Fruit fly (Drosophila melanogaster) whole organism, embryonic: ENCODE data around the gene MED25.

ENCODE experiments used
- ATbp ChIP-seq: fragments of 200-800 bp; sonication (Bioruptor generic); optimal IDR thresholded peaks from 2 replicates; lab custom pipeline; 2017; ENCODE audit warnings: missing biosample characterization, mild to moderate bottlenecking, missing genetic modification characterization, missing genetic modification reagents
- C15 ChIP-seq: fragments of 200-800 bp; sonication (Bioruptor generic); IDR thresholded peaks from 3 replicates; pipeline ENCODE4 v1.3.6; 2022; ENCODE audit warnings: missing biosample characterization, missing genetic modification characterization
- CG10274 ChIP-seq: fragments of 200-800 bp; sonication (Bioruptor generic); optimal IDR thresholded peaks from 3 replicates; lab custom pipeline; 2017; ENCODE audit warnings: missing biosample characterization, mild to moderate bottlenecking, missing genetic modification characterization
- CG10979 ChIP-seq: fragments of 200-800 bp; sonication (Bioruptor generic); optimal IDR thresholded peaks from 2 replicates; lab custom pipeline; 2018; ENCODE audit warnings: missing biosample characterization, mild to moderate bottlenecking, missing genetic modification characterization, moderate library complexity
- CG11456 ChIP-seq: fragments of 200-800 bp; sonication (Bioruptor generic); IDR thresholded peaks from 3 replicates; pipeline ENCODE4 v1.3.6; 2022; ENCODE audit warnings: missing biosample characterization, missing genetic modification characterization
- CG11696 ChIP-seq: fragments of 200-800 bp; sonication (Bioruptor generic); IDR thresholded peaks from 2 replicates; pipeline ENCODE4 v1.3.6; 2022; ENCODE audit warnings: missing biosample characterization, missing genetic modification characterization
- CG12104 ChIP-seq: fragments of 200-800 bp; sonication (Bioruptor generic); optimal IDR thresholded peaks from 3 replicates; lab custom pipeline; 2016; ENCODE audit warnings: missing biosample characterization, missing genetic modification characterization
- CG12744 ChIP-seq: fragments of 200-800 bp; sonication (Bioruptor generic); optimal IDR thresholded peaks from 2 replicates; lab custom pipeline; 2016; ENCODE audit warnings: missing biosample characterization, missing genetic modification characterization
- CG13775 ChIP-seq: fragments of 200-800 bp; sonication (Bioruptor generic); optimal IDR thresholded peaks from 3 replicates; lab custom pipeline; 2017; ENCODE audit warnings: missing biosample characterization, mild to moderate bottlenecking, missing genetic modification characterization
- CG15073 ChIP-seq: fragments of 200-800 bp; sonication (Bioruptor generic); optimal IDR thresholded peaks from 2 replicates; lab custom pipeline; 2016; ENCODE audit warnings: missing biosample characterization, missing genetic modification characterization
- CG15269 ChIP-seq: fragments of 200-800 bp; sonication (Bioruptor generic); optimal IDR thresholded peaks from 2 replicates; lab custom pipeline; 2018; ENCODE audit warnings: missing biosample characterization, mild to moderate bottlenecking, missing genetic modification characterization, moderate library complexity
- CG18262 ChIP-seq: fragments of 200-800 bp; optimal IDR thresholded peaks from 3 replicates; lab custom pipeline; 2019; ENCODE audit warnings: missing biosample characterization, mild to moderate bottlenecking, missing genetic modification characterization, moderate library complexity
- CG1832 ChIP-seq: fragments of 200-800 bp; sonication (Bioruptor generic); optimal IDR thresholded peaks from 2 replicates; lab custom pipeline; 2017; ENCODE audit warnings: missing biosample characterization, mild to moderate bottlenecking, missing genetic modification characterization, inconsistent platforms
- CG31224 ChIP-seq: fragments of 200-800 bp; sonication (Bioruptor generic); IDR thresholded peaks from 2 replicates; pipeline ENCODE4 v1.3.6; 2022; ENCODE audit warnings: missing biosample characterization, missing genetic modification characterization
- CG3838 ChIP-seq: fragments of 200-800 bp; sonication (Bioruptor generic); optimal IDR thresholded peaks from 3 replicates; lab custom pipeline; 2016; ENCODE audit warnings: missing biosample characterization, missing genetic modification characterization
- CG43689 ChIP-seq: fragments of 200-800 bp; sonication (Bioruptor generic); IDR thresholded peaks from 2 replicates; pipeline ENCODE4 v1.3.6; 2022; ENCODE audit warnings: missing biosample characterization, missing genetic modification characterization
- CG4854 ChIP-seq: fragments of 200-800 bp; sonication (Bioruptor generic); optimal IDR thresholded peaks from 2 replicates; lab custom pipeline; 2016; ENCODE audit warnings: missing biosample characterization, missing genetic modification characterization, inconsistent platforms
- CG6254 ChIP-seq: fragments of 200-800 bp; sonication (Bioruptor generic); optimal IDR thresholded peaks from 3 replicates; lab custom pipeline; 2017; ENCODE audit warnings: mild to moderate bottlenecking, missing biosample characterization, missing genetic modification reagents, missing genetic modification characterization
- CG6654 ChIP-seq: fragments of 200-800 bp; sonication (Bioruptor generic); optimal IDR thresholded peaks from 2 replicates; lab custom pipeline; 2017; ENCODE audit warnings: missing biosample characterization, mild to moderate bottlenecking, missing genetic modification characterization
- CG7745 ChIP-seq: fragments of 200-800 bp; sonication (Bioruptor generic); optimal IDR thresholded peaks from 2 replicates; lab custom pipeline; 2018; ENCODE audit warnings: missing biosample characterization, mild to moderate bottlenecking, missing genetic modification characterization, moderate library complexity
- CG8359 ChIP-seq: fragments of 200-800 bp; sonication (Bioruptor generic); optimal IDR thresholded peaks from 2 replicates; lab custom pipeline; 2017; ENCODE audit warnings: missing biosample characterization, mild to moderate bottlenecking, missing genetic modification characterization, borderline replicate concordance
- CG8765 ChIP-seq: fragments of 200-800 bp; sonication (Bioruptor generic); IDR thresholded peaks from 2 replicates; pipeline ENCODE4 v1.3.6; 2022; ENCODE audit warnings: missing biosample characterization, missing genetic modification characterization
- CTCF ChIP-seq: fragments of 200-800 bp; sonication (Bioruptor generic); optimal IDR thresholded peaks from 2 replicates; lab custom pipeline; 2017; ENCODE audit warnings: missing biosample characterization, mild to moderate bottlenecking, missing genetic modification characterization, moderate library complexity
- Dad ChIP-seq: fragments of 200-800 bp; sonication (Bioruptor generic); optimal IDR thresholded peaks from 3 replicates; lab custom pipeline; 2016; ENCODE audit warnings: missing biosample characterization, missing genetic modification characterization
- Dek ChIP-seq: fragments of 200-800 bp; sonication (Bioruptor generic); optimal IDR thresholded peaks from 3 replicates; lab custom pipeline; 2019; ENCODE audit warnings: missing biosample characterization, mild to moderate bottlenecking, missing genetic modification characterization, moderate library complexity
- Drgx ChIP-seq: fragments of 200-800 bp; sonication (Bioruptor generic); IDR thresholded peaks from 2 replicates; pipeline ENCODE4 v1.3.6; 2022; ENCODE audit warnings: missing biosample characterization, missing genetic modification characterization
- ERR ChIP-seq: fragments of 200-800 bp; sonication (Bioruptor generic); optimal IDR thresholded peaks from 2 replicates; lab custom pipeline; 2016; ENCODE audit warnings: missing biosample characterization, missing genetic modification characterization
- HLHmδ ChIP-seq: fragments of 200-800 bp; sonication (Bioruptor generic); optimal IDR thresholded peaks from 2 replicates; lab custom pipeline; 2018; ENCODE audit warnings: missing biosample characterization, mild to moderate bottlenecking, missing genetic modification characterization, moderate library complexity
- Nf-YC ChIP-seq: fragments of 200-800 bp; optimal IDR thresholded peaks from 3 replicates; lab custom pipeline; 2019; ENCODE audit warnings: missing biosample characterization, mild to moderate bottlenecking, missing genetic modification characterization, moderate library complexity
- NfI ChIP-seq: fragments of 200-800 bp; sonication (Bioruptor generic); optimal IDR thresholded peaks from 3 replicates; lab custom pipeline; 2018; ENCODE audit warnings: missing biosample characterization, mild to moderate bottlenecking, missing genetic modification characterization, moderate library complexity
- Poxn ChIP-seq: fragments of 200-800 bp; sonication (Bioruptor generic); IDR thresholded peaks from 2 replicates; pipeline ENCODE4 v1.3.6; 2022; ENCODE audit warnings: missing biosample characterization, missing genetic modification characterization
- Ptx1 ChIP-seq: fragments of 200-800 bp; sonication (Bioruptor generic); IDR thresholded peaks from 2 replicates; pipeline ENCODE4 v1.3.6; 2022; ENCODE audit warnings: missing biosample characterization, missing genetic modification characterization
- Sin3A ChIP-seq: fragments of >200 bp; optimal IDR thresholded peaks from 2 replicates; lab custom pipeline; 2018
- Sox100B ChIP-seq: fragments of 200-800 bp; sonication (Bioruptor generic); optimal IDR thresholded peaks from 3 replicates; lab custom pipeline; 2018; ENCODE audit warnings: missing biosample characterization, mild to moderate bottlenecking, missing genetic modification characterization
- Sox102F ChIP-seq: fragments of 200-800 bp; sonication (Bioruptor generic); optimal IDR thresholded peaks from 2 replicates; lab custom pipeline; 2018; ENCODE audit warnings: missing biosample characterization, mild to moderate bottlenecking, missing genetic modification characterization, moderate library complexity
- amos ChIP-seq: fragments of 200-800 bp; sonication (Bioruptor generic); IDR thresholded peaks from 2 replicates; pipeline ENCODE4 v1.3.6; 2022; ENCODE audit warnings: missing biosample characterization, missing genetic modification characterization; ENCODE audit not compliant: partially characterized antibody
- br ChIP-seq: fragments of >200 bp; optimal IDR thresholded peaks from 2 replicates; lab custom pipeline; 2017
- cad ChIP-seq: fragments of >200 bp; optimal IDR thresholded peaks from 2 replicates; lab custom pipeline; 2017; ENCODE audit warnings: missing biosample characterization, missing genetic modification characterization
- crc ChIP-seq: fragments of 200-800 bp; sonication (Bioruptor generic); optimal IDR thresholded peaks from 2 replicates; lab custom pipeline; 2016; ENCODE audit warnings: missing biosample characterization, missing genetic modification characterization
- dmrt99B ChIP-seq: fragments of 200-800 bp; sonication (Bioruptor generic); optimal IDR thresholded peaks from 2 replicates; lab custom pipeline; 2018; ENCODE audit warnings: missing biosample characterization, mild to moderate bottlenecking, missing genetic modification characterization, moderate library complexity
- fd102C ChIP-seq: fragments of 200-800 bp; sonication (Bioruptor generic); optimal IDR thresholded peaks from 2 replicates; lab custom pipeline; 2018; ENCODE audit warnings: missing biosample characterization, mild to moderate bottlenecking, missing genetic modification characterization, moderate library complexity
- gce ChIP-seq: fragments of 200-800 bp; sonication (Bioruptor generic); IDR thresholded peaks from 3 replicates; pipeline ENCODE4 v1.3.6; 2022; ENCODE audit warnings: missing biosample characterization, missing genetic modification characterization
- grn ChIP-seq: fragments of 200-800 bp; sonication (Bioruptor generic); optimal IDR thresholded peaks from 3 replicates; lab custom pipeline; 2017; ENCODE audit warnings: missing biosample characterization, missing genetic modification characterization
- her ChIP-seq: fragments of 200-800 bp; sonication (Bioruptor generic); optimal IDR thresholded peaks from 2 replicates; lab custom pipeline; 2016; ENCODE audit warnings: missing biosample characterization, missing genetic modification characterization
- lab ChIP-seq: fragments of 200-800 bp; sonication (Bioruptor generic); optimal IDR thresholded peaks from 3 replicates; lab custom pipeline; 2017; ENCODE audit warnings: missing biosample characterization, missing genetic modification characterization, mild to moderate bottlenecking, moderate library complexity, missing genetic modification reagents
- mld ChIP-seq: fragments of 200-800 bp; sonication (Bioruptor generic); IDR thresholded peaks from 3 replicates; pipeline ENCODE4 v1.3.6; 2022; ENCODE audit warnings: missing biosample characterization, missing genetic modification characterization; ENCODE audit not compliant: partially characterized antibody
- pfk ChIP-seq: fragments of 200-800 bp; sonication (Bioruptor generic); optimal IDR thresholded peaks from 2 replicates; lab custom pipeline; 2018; ENCODE audit warnings: missing biosample characterization, mild to moderate bottlenecking, missing genetic modification characterization, moderate library complexity
- row ChIP-seq: fragments of 200-800 bp; sonication (Bioruptor generic); IDR thresholded peaks from 3 replicates; pipeline ENCODE4 v1.3.6; 2022; ENCODE audit warnings: missing biosample characterization, missing genetic modification characterization
- sens ChIP-seq: fragments of 200-800 bp; sonication (Bioruptor generic); peaks from one replicate; lab custom pipeline; 2016; ENCODE audit warnings: missing biosample characterization, missing genetic modification characterization
- usp ChIP-seq: fragments of >200 bp; optimal IDR thresholded peaks from 2 replicates; lab custom pipeline; 2017; ENCODE audit warnings: missing biosample characterization, missing genetic modification characterization
- vfl ChIP-seq: fragments of 200-800 bp; sonication (Bioruptor generic); optimal IDR thresholded peaks from 2 replicates; lab custom pipeline; 2016; ENCODE audit warnings: missing biosample characterization, missing genetic modification characterization
- vnd ChIP-seq: fragments of 200-800 bp; sonication (Bioruptor generic); IDR thresholded peaks from 3 replicates; pipeline ENCODE4 v1.3.6; 2022; ENCODE audit warnings: missing biosample characterization, missing genetic modification characterization; ENCODE audit not compliant: partially characterized antibody
- vvl ChIP-seq: fragments of 200-800 bp; sonication (Bioruptor generic); IDR thresholded peaks from 2 replicates; pipeline ENCODE4 v1.3.6; 2022; ENCODE audit warnings: missing biosample characterization, missing genetic modification characterization

MED25 gene

DNA sequence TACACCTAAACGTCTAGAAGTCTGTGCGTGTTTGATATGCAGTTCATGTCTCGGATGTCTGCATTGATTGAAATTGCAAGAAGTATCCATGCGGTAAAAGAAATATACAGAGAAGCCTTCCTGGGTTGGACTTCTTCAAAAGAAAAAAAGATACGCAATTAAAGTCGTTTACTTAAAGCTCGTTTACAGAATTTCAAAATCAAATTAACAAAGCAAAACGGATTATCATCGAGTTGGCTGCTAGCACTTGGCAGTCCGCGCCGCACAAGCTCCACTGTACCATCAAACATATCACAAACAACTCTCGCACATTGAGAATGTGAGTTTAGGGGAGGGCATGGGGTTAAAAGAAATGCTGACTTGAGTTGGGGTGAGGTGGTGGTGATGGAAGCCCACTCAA lies 10.3 kb upstream of the MED25 start (continued):
- TF ChIP-seq lab = peak; percentile 75
- peak; percentile 33 for TF ChIP-seq CTCF
- no peak for TF ChIP-seq CG15073
- TF ChIP-seq CG6654 (GFP tag; lab: Kevin White, UChicago) = peak; percentile 27
- peak; percentile 63 for TF ChIP-seq her (GFP tag; lab: Kevin White, UChicago)
- no peak for TF ChIP-seq mld (GFP tag; lab: Robert Waterston, UW)
- peak; percentile 4 for TF ChIP-seq CG10274 (GFP tag; lab: Kevin White, UChicago)
- TF ChIP-seq CG4854 (GFP tag; lab: Kevin White, UChicago) = peak; percentile 43
- peak; percentile 62 for TF ChIP-seq NfI (GFP tag; lab: Kevin White, UChicago)
- peak; percentile 87 for TF ChIP-seq CG10979 (tag; lab: Kevin White, UChicago)
- TF ChIP-seq vnd (GFP tag; lab: Robert Waterston, UW) = no peak
- no peak for TF ChIP-seq CG7745 (tag; lab: Kevin White, UChicago)
- TF ChIP-seq vfl = no peak
- TF ChIP-seq dmrt99B (tag; lab: Kevin White, UChicago) = peak; percentile 84
- no peak for TF ChIP-seq cad (GFP tag; lab: Kevin White, UChicago)
- no peak for TF ChIP-seq crc (GFP tag; lab: Kevin White, UChicago)
- no peak for TF ChIP-seq grn
- 0 out of 2 replicates have a peak, but pooled peaks have one; percentile 45 for TF ChIP-seq CG11696 (GFP tag; lab: Robert Waterston, UW)
- TF ChIP-seq vvl (GFP tag; lab: Robert Waterston, UW) = peak; percentile 89
- TF ChIP-seq Sox102F (GFP tag; lab: Kevin White, UChicago) = peak; percentile 88
- TF ChIP-seq CG1832 = no peak
- peak; percentile 74 for TF ChIP-seq Ptx1 (GFP tag; lab: Robert Waterston, UW)
- no peak for TF ChIP-seq Sin3A
- no peak for TF ChIP-seq amos (GFP tag; lab: Robert Waterston, UW)
- TF ChIP-seq Dek (tag; lab: Kevin White, UChicago) = no peak
- no peak for TF ChIP-seq CG31224 (GFP tag; lab: Robert Waterston, UW)
- TF ChIP-seq ERR (GFP tag; lab: Kevin White, UChicago) = no peak
- TF ChIP-seq CG3838 (GFP tag; lab: Kevin White, UChicago) = no peak
- peak; percentile 81 for TF ChIP-seq CG6254 (GFP tag; lab: Kevin White, UChicago)
- peak; percentile 72 for TF ChIP-seq CG11456 (GFP tag; lab: Robert Waterston, UW)
- no peak for TF ChIP-seq Poxn (GFP tag; lab: Robert Waterston, UW)
- no peak for TF ChIP-seq CG12744 (GFP tag; lab: Kevin White, UChicago)
- peak; percentile 64 for TF ChIP-seq Dad (GFP tag; lab: Kevin White, UChicago)
- peak; percentile 4 for TF ChIP-seq CG12104
- no peak for TF ChIP-seq Nf-YC
- no peak for TF ChIP-seq fd102C (GFP tag; lab: Kevin White, UChicago)
- no peak for TF ChIP-seq usp (GFP tag; lab: Kevin White, UChicago)
- peak; percentile 63 for TF ChIP-seq CG15269 (tag; lab: Kevin White, UChicago)
- TF ChIP-seq CG18262 (tag; lab: Kevin White, UChicago) = peak; percentile 83
- peak; percentile 45 for TF ChIP-seq CG13775 (GFP tag; lab: Kevin White, UChicago)
- peak; percentile 96 for TF ChIP-seq sens (GFP tag; lab: Kevin White, UChicago)
- TF ChIP-seq HLHmδ (GFP tag; lab: Kevin White, UChicago) = no peak
- TF ChIP-seq C15 = 0 out of 3 replicates have a peak, but pooled peaks have one; percentile 36
- peak; percentile 66; the same call in 1 of the 2 replicates for TF ChIP-seq CG8765 (GFP tag; lab: Robert Waterston, UW)
- peak; percentile 82 for TF ChIP-seq row (GFP tag; lab: Robert Waterston, UW)
- TF ChIP-seq Drgx = peak; percentile 72
- peak; percentile 60 for TF ChIP-seq Sox100B (GFP tag; lab: Kevin White, UChicago)
- TF ChIP-seq br (lab: Kevin White, UChicago) = no peak
- no peak for TF ChIP-seq pfk
- TF ChIP-seq CG43689 (GFP tag; lab: Robert Waterston, UW) = no peak
- peak; percentile 82 for TF ChIP-seq ATbp (GFP tag; lab: Kevin White, UChicago)
- 0 out of 3 replicates have a peak, but pooled peaks have one; percentile 46 for TF ChIP-seq gce
- TF ChIP-seq CG8359 = peak; percentile 38
